Fruit fly (Drosophila melanogaster) S2 (cell line): ENCODE data around the gene Pldn.

Source experiments
- CG8478 ChIP-seq: fragments of >200 bp; optimal IDR thresholded peaks from 2 replicates; lab custom pipeline; 2018
- CTCF ChIP-seq, 2 experiments: fragments of >200 bp; optimal IDR thresholded peaks; 2 replicates each; lab custom pipeline; 2018

DNA sequence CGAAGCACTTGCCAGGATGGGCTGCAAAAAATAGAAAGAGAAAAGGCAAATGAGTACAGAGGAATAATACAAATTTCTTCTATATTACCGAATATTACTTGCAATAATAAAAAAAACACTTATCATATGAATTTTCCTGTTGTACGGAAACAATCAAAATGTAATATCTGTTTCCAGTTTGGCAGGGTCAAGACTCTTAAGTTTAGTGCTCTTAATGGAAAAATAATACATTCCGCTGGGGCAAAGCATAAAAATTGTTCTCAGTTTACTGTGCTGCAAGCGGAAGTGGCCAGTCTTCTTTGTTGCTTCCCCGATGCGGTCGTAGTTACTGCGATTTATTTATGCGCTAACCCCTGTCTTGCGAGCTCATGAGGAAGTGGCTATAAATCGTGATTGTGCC lies 21.6 kb upstream of the Pldn start:
- TF ChIP-seq CG8478 (lab: Kevin White, UChicago) = no peak
- TF ChIP-seq CTCF (optimal IDR thresholded peaks at IDR 0.05; lab: Kevin White, UChicago) = no peak
